Worm (Caenorhabditis elegans): ENCODE measurements around the gene F36H5.10.

DNA sequence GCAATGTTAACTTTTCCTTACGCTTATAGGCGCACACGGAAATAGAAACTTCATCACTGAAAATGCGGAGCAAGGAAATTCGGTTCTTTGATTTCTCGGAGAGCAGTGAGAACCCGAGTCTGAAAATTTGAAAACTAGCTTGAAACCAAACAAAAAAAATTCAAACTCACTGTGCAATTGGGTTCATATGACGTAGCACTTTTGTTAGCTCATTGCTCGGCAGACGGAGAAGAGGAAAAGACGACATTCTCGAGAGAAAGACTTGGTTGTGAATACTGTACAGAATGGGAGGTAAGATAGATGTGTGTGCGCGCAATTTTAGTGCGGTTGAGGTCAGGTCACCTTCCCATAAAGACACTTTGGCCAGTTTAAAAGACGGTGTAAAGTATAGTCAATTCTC, 6.7 kb upstream of the F36H5.10 start, which contains the start of the genes F36H5.13 and F36H5.8:
- TF ChIP-seq ama-1 (optimal IDR thresholded peaks at IDR 0.05) (no peak), ets-7 (tag; optimal IDR thresholded peaks at IDR 0.05) (no peak), hnd-1 (tag; optimal IDR thresholded peaks at IDR 0.05) (no peak), flt-1 (GFP tag; IDR thresholded peaks at IDR 0.05) (no peak), F13C5.2 (tag; optimal IDR thresholded peaks at IDR 0.05) (no peak), tbx-11 (GFP tag; IDR thresholded peaks at IDR 0.05) (no peak), pes-1 (GFP tag; IDR thresholded peaks at IDR 0.05) (no peak), ceh-13 (GFP tag; optimal IDR thresholded peaks at IDR 0.05) (no peak), tbx-37 (GFP tag; conservative IDR thresholded peaks at IDR 0.05) (no peak), tra-4 (tag; optimal IDR thresholded peaks at IDR 0.05) (no peak), hmg-4 (GFP tag; optimal IDR thresholded peaks at IDR 0.05) (no peak)

Data from whole organism, early embryonic.